Fruit fly (Drosophila melanogaster): Measurements from ENCODE around the gene loh.

Gene loh

dm6 chr2L:10468388-10468787 lies 26.1 kb downstream of the loh start (continued):
- peak; percentile 38 for TF ChIP-seq CG18619 (GFP tag; optimal IDR thresholded peaks at IDR 0.05)
- peak; percentile 1 for TF ChIP-seq Ets97D (GFP tag; optimal IDR thresholded peaks at IDR 0.05)
- peak; percentile 42 for TF ChIP-seq CG8924 (tag; optimal IDR thresholded peaks at IDR 0.05)
- peak; percentile 61 for TF ChIP-seq Xbp1 (GFP tag; optimal IDR thresholded peaks at IDR 0.05)
- TF ChIP-seq Fer2 (tag; optimal IDR thresholded peaks at IDR 0.05), result peak; percentile 25
- no peak for TF ChIP-seq twi (tag; optimal IDR thresholded peaks at IDR 0.05)
- no peak for TF ChIP-seq Deaf1 (tag; optimal IDR thresholded peaks at IDR 0.05)
- peak; percentile 56 for TF ChIP-seq peb (GFP tag; IDR thresholded peaks at IDR 0.05)
- no peak for TF ChIP-seq CG14965 (GFP tag; optimal IDR thresholded peaks at IDR 0.05; ENCODE audit: borderline replicate concordance)
- peak; percentile 30 for TF ChIP-seq CG13775 (GFP tag; optimal IDR thresholded peaks at IDR 0.05)
- TF ChIP-seq CG3847 (GFP tag; IDR thresholded peaks at IDR 0.05), result peak; percentile 56
- no peak for TF ChIP-seq cad (GFP tag; optimal IDR thresholded peaks at IDR 0.05)
- TF ChIP-seq Awh (GFP tag; IDR thresholded peaks at IDR 0.05), result peak; percentile 58
- TF ChIP-seq tna (GFP tag; IDR thresholded peaks at IDR 0.05; ENCODE audit: partially characterized antibody), result no peak
- no peak for TF ChIP-seq eyg (GFP tag; optimal IDR thresholded peaks at IDR 0.05)
- TF ChIP-seq dysf (GFP tag; IDR thresholded peaks at IDR 0.05), result peak; percentile 72
- TF ChIP-seq CG18262 (tag; optimal IDR thresholded peaks at IDR 0.05), result peak; percentile 52
- no peak for TF ChIP-seq hbn (GFP tag; IDR thresholded peaks at IDR 0.05; ENCODE audit: partially characterized antibody)
- no peak for TF ChIP-seq ham (GFP tag; IDR thresholded peaks at IDR 0.05)
- TF ChIP-seq Abd-B (GFP tag; optimal IDR thresholded peaks at IDR 0.05), result peak; percentile 35
- peak; percentile 50 for TF ChIP-seq CG12071 (GFP tag; optimal IDR thresholded peaks at IDR 0.05)
- no peak for TF ChIP-seq MTF-1 (GFP tag; optimal IDR thresholded peaks at IDR 0.05; ENCODE audit: borderline replicate concordance)
- no peak for TF ChIP-seq CG12104 (GFP tag; optimal IDR thresholded peaks at IDR 0.05)
- peak; percentile 29; the same call in 1 of the 2 replicates for TF ChIP-seq ssp (GFP tag; IDR thresholded peaks at IDR 0.05)
- peak; percentile 48 for TF ChIP-seq fd96Cb (tag; optimal IDR thresholded peaks at IDR 0.05)
- TF ChIP-seq CG11085 (GFP tag; IDR thresholded peaks at IDR 0.05), result no peak; the same call in 1 of the 2 replicates
- TF ChIP-seq kah (GFP tag; optimal IDR thresholded peaks at IDR 0.05), result peak; percentile 90
- TF ChIP-seq CG1832 (GFP tag; optimal IDR thresholded peaks at IDR 0.05), result no peak
- TF ChIP-seq Dip3 (GFP tag; optimal IDR thresholded peaks at IDR 0.05), result no peak
- TF ChIP-seq CG1792 (GFP tag; optimal IDR thresholded peaks at IDR 0.05), result no peak
- peak; percentile 60 for TF ChIP-seq H2.0 (GFP tag; IDR thresholded peaks at IDR 0.05)
- TF ChIP-seq fru (optimal IDR thresholded peaks at IDR 0.05), result no peak
- TF ChIP-seq Doc3 (GFP tag; IDR thresholded peaks at IDR 0.05; ENCODE audit: partially characterized antibody), result no peak
- TF ChIP-seq hth (optimal IDR thresholded peaks at IDR 0.05), result no peak
- TF ChIP-seq CG12744 (GFP tag; optimal IDR thresholded peaks at IDR 0.05), result no peak
- no peak for TF ChIP-seq Sry-β (GFP tag; optimal IDR thresholded peaks at IDR 0.05)
- TF ChIP-seq sc (optimal IDR thresholded peaks at IDR 0.05), result no peak
- TF ChIP-seq sc (GFP tag; optimal IDR thresholded peaks at IDR 0.05), result peak; percentile 33
- peak; percentile 18 to 71 for TF ChIP-seq dpn (GFP tag; optimal IDR thresholded peaks at IDR 0.05)
- no peak for TF ChIP-seq luna (GFP tag; optimal IDR thresholded peaks at IDR 0.05)
- TF ChIP-seq CG5953 (GFP tag; IDR thresholded peaks at IDR 0.05), result no peak
- peak; percentile 31; the same call in 1 of the 2 replicates for TF ChIP-seq E2f2 (GFP tag; IDR thresholded peaks at IDR 0.05)
- peak; percentile 45; the same call in 1 of the 3 replicates for TF ChIP-seq CG14050 (GFP tag; IDR thresholded peaks at IDR 0.05)
- no peak for TF ChIP-seq klu (GFP tag; IDR thresholded peaks at IDR 0.05)
- TF ChIP-seq dimm (GFP tag; IDR thresholded peaks at IDR 0.05), result no peak
- TF ChIP-seq sr (GFP tag; IDR thresholded peaks at IDR 0.05), result peak; percentile 83
- TF ChIP-seq sug (tag; optimal IDR thresholded peaks at IDR 0.05), result peak; percentile 26
- TF ChIP-seq CG10462 (GFP tag; optimal IDR thresholded peaks at IDR 0.05), result no peak
- TF ChIP-seq Camta (GFP tag; optimal IDR thresholded peaks at IDR 0.05), result no peak
- TF ChIP-seq CG2199 (GFP tag; IDR thresholded peaks at IDR 0.05), result no peak
- peak; percentile 39 for TF ChIP-seq mam (GFP tag; optimal IDR thresholded peaks at IDR 0.05)
- TF ChIP-seq CG4328 (GFP tag; optimal IDR thresholded peaks at IDR 0.05), result peak; percentile 37
- TF ChIP-seq grau (tag; optimal IDR thresholded peaks at IDR 0.05), result peak; percentile 61
